Worm (Caenorhabditis elegans): ENCODE data around the gene bath-28.

DNA sequence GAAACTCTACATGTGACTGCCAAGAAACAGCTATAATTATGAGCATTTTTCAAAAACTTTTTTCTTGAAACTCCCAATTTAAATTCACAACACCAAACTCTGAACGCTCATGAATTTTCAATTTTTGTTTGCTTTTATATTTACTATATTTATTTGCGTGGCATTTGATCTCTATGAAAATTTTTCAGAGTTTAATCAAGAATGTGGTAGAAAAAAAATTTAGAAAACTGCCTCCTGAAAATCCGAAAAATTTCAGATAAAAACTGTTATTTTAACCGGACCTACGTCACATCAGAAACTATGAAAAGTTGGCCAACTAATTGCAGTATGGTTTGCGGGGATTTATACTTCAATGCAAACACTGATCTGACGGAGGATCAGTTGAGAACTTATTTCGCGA is 12.7 kb downstream of the bath-28 start, which contains the start of gene irld-27:
- TF ChIP-seq nhr-237 (tag; optimal IDR thresholded peaks at IDR 0.05): no peak
- no peak for TF ChIP-seq nhr-77 (tag; optimal IDR thresholded peaks at IDR 0.05)
- TF ChIP-seq elt-2 (tag; optimal IDR thresholded peaks at IDR 0.05): no peak
- TF ChIP-seq tbx-2 (tag; optimal IDR thresholded peaks at IDR 0.05): no peak
- no peak for TF ChIP-seq lin-39 (tag; optimal IDR thresholded peaks at IDR 0.05)
- TF ChIP-seq elt-1 (tag; optimal IDR thresholded peaks at IDR 0.05): no peak
- TF ChIP-seq unc-39 (tag; optimal IDR thresholded peaks at IDR 0.05): no peak
- no peak for TF ChIP-seq nhr-12 (tag; optimal IDR thresholded peaks at IDR 0.05)
- no peak for TF ChIP-seq nhr-11 (tag; optimal IDR thresholded peaks at IDR 0.05)
- no peak for TF ChIP-seq nfya-1 (tag; optimal IDR thresholded peaks at IDR 0.05; ENCODE audit: insufficient read depth)
- TF ChIP-seq nhr-76 (tag; optimal IDR thresholded peaks at IDR 0.05): no peak
- no peak for TF ChIP-seq nhr-23 (tag; optimal IDR thresholded peaks at IDR 0.05)

Data from whole organism, L3 larva.